Fruit fly (Drosophila melanogaster): ENCODE results near the gene Gr64f.

DNA sequence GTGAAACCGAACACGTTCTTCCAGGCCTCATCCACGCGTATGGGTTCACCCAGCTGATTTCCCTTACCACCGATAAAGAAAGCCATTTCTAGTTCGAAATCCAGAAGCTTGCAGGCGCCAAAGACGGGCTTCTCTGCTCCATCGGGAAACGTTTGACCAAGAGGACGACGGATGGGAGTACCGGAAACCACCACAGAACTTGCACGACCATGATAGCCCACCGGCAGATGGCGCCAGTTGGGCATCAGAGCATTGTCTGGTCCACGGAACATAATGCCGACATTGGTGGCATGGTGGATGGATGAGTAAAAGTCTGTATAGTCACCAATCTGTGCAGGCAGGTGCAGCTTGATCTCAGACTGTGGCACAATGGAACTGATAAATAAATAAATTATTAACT is 37.1 kb downstream of the Gr64f start:
- TF ChIP-seq psq (optimal IDR thresholded peaks at IDR 0.05), result no peak
- no peak for TF ChIP-seq EcR (GFP tag; optimal IDR thresholded peaks at IDR 0.05)
